Fruit fly (Drosophila melanogaster): ENCODE measurements around the gene CG46525.

The CG46525 gene

DNA sequence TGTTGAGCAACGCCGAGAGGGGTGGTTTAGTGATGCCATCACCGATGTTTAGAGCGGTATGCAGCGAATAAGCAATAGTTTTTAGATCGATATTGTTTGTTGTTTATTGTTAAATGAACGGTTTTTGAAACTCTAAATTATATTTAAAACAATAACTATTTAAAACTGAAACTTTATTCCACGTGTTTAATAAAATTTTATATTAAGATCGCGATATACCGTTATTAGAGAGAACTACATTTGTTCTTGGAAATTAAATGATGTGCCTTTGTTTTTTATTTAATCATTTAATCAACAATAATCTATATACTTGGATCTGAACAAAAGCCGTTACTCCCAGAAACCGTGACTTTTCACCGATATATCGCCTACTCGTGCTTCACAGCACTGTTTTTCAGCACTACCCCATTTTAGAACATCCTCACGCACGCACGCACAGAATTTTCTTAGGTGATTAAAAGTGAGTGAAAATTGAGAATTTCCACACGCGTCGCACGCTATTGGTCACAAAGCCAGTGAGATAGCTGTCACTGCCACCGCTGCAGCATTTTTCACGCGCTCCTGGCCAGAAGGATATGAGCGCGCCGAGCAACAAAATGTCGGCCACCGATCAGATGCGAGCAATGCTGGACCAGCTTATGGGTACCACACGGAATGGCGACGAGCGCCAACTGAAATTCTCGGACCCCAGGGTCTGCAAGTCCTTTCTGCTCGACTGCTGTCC is 39.0 kb downstream of the CG46525 start, which contains the start of the genes U4-U6-60K and CG7564:
TSS of gene U4-U6-60K (minus strand) at position 20 of the 724 bp plus-strand sequence.
TSS of gene CG7564 (plus strand) at position 406 of the 724 bp plus-strand sequence.
- peak; percentile 78 for TF ChIP-seq woc (GFP tag; optimal IDR thresholded peaks at IDR 0.05)
- no peak for TF ChIP-seq Rel (GFP tag; optimal IDR thresholded peaks at IDR 0.05)
- TF ChIP-seq Rel (tag; optimal IDR thresholded peaks at IDR 0.05), result no peak
- TF ChIP-seq GATAd (GFP tag; optimal IDR thresholded peaks at IDR 0.05), result peak; percentile 46
- TF ChIP-seq Hr83 (GFP tag; optimal IDR thresholded peaks at IDR 0.05; ENCODE audit: poor library complexity, severe bottlenecking), result peak; percentile 52
- TF ChIP-seq OdsH (GFP tag; optimal IDR thresholded peaks at IDR 0.05), result peak; percentile 46
- no peak for TF ChIP-seq CrebA (GFP tag; optimal IDR thresholded peaks at IDR 0.05; ENCODE audit: borderline replicate concordance)
- peak; percentile 88 for TF ChIP-seq Myc (optimal IDR thresholded peaks at IDR 0.05)
- TF ChIP-seq HLH106 (tag; optimal IDR thresholded peaks at IDR 0.05), result peak; percentile 62
- no peak for TF ChIP-seq tai (GFP tag; optimal IDR thresholded peaks at IDR 0.05)
- no peak for TF ChIP-seq lola (GFP tag; optimal IDR thresholded peaks at IDR 0.05)
- peak; percentile 40 for TF ChIP-seq fru (GFP tag; optimal IDR thresholded peaks at IDR 0.05)
- TF ChIP-seq h (GFP tag; optimal IDR thresholded peaks at IDR 0.05), result peak; percentile 69
- TF ChIP-seq CG9705 (GFP tag; optimal IDR thresholded peaks at IDR 0.05), result peak; percentile 59
- no peak for TF ChIP-seq sage (GFP tag; optimal IDR thresholded peaks at IDR 0.05)
- TF ChIP-seq dsf (GFP tag; optimal IDR thresholded peaks at IDR 0.05; ENCODE audit: borderline replicate concordance), result peak; percentile 74
- peak; percentile 44 for TF ChIP-seq ey (GFP tag; optimal IDR thresholded peaks at IDR 0.05)
- TF ChIP-seq dl (GFP tag; optimal IDR thresholded peaks at IDR 0.05; ENCODE audit: insufficient read depth in 1 of 2, partially characterized antibody in 2 of 2), result no peak
- no peak for TF ChIP-seq Vsx2 (GFP tag; optimal IDR thresholded peaks at IDR 0.05; ENCODE audit: partially characterized antibody)
- TF ChIP-seq jim (GFP tag; optimal IDR thresholded peaks at IDR 0.05), result no peak
- no peak for TF ChIP-seq pan (optimal IDR thresholded peaks at IDR 0.05)
- TF ChIP-seq Jra (GFP tag; optimal IDR thresholded peaks at IDR 0.05), result peak; percentile 69
- no peak for TF ChIP-seq Abd-B (GFP tag; optimal IDR thresholded peaks at IDR 0.05)
- peak; percentile 70 for TF ChIP-seq dmrt93B (GFP tag; optimal IDR thresholded peaks at IDR 0.05)
- TF ChIP-seq br (GFP tag; optimal IDR thresholded peaks at IDR 0.05), result peak; percentile 45
- TF ChIP-seq sv (GFP tag; optimal IDR thresholded peaks at IDR 0.05), result peak; percentile 73
- TF ChIP-seq foxo (GFP tag; optimal IDR thresholded peaks at IDR 0.05), result peak in 1 of 2 experiments; percentile 74
- peak; percentile 79 for TF ChIP-seq rgr (GFP tag; optimal IDR thresholded peaks at IDR 0.05)
- peak; percentile 61 for TF ChIP-seq Sp1 (GFP tag; optimal IDR thresholded peaks at IDR 0.05)
- TF ChIP-seq CG32264 (GFP tag; optimal IDR thresholded peaks at IDR 0.05), result peak; percentile 57
- no peak for TF ChIP-seq brk (GFP tag; optimal IDR thresholded peaks at IDR 0.05)
- TF ChIP-seq Dif (GFP tag; optimal IDR thresholded peaks at IDR 0.05; ENCODE audit: partially characterized antibody), result no peak
- no peak for TF ChIP-seq Hr78 (GFP tag; optimal IDR thresholded peaks at IDR 0.05)
- TF ChIP-seq Mio (GFP tag; optimal IDR thresholded peaks at IDR 0.05), result no peak
- no peak for TF ChIP-seq Dfd (GFP tag; optimal IDR thresholded peaks at IDR 0.05)
- TF ChIP-seq Hnf4 (GFP tag; optimal IDR thresholded peaks at IDR 0.05), result no peak
- TF ChIP-seq psq (GFP tag; optimal IDR thresholded peaks at IDR 0.05), result peak; percentile 67
- no peak for TF ChIP-seq usp (GFP tag; optimal IDR thresholded peaks at IDR 0.05)
- no peak for TF ChIP-seq N (GFP tag; optimal IDR thresholded peaks at IDR 0.05)

Data from whole organism, wandering third instar larva.